Fruit fly (Drosophila melanogaster) whole organism, embryonic: ENCODE measurements around the gene pnt.

Source experiments
- Ada2b ChIP-seq: fragments of 200-800 bp; sonication (Bioruptor generic); IDR thresholded peaks from 2 replicates; pipeline ENCODE4 v1.3.6; 2022; ENCODE audit warnings: missing biosample characterization, missing genetic modification characterization
- Atf6 ChIP-seq: fragments of 200-800 bp; sonication (Bioruptor generic); IDR thresholded peaks from 2 replicates; pipeline ENCODE4 v1.3.6; 2022; ENCODE audit warnings: missing biosample characterization, missing genetic modification characterization
- Bdp1 ChIP-seq: fragments of 200-800 bp; sonication (Bioruptor generic); optimal IDR thresholded peaks from 3 replicates; lab custom pipeline; 2016; ENCODE audit warnings: missing biosample characterization, missing genetic modification characterization
- Bgb ChIP-seq: fragments of 200-800 bp; sonication (Bioruptor generic); IDR thresholded peaks from 2 replicates; pipeline ENCODE4 v1.3.6; 2022; ENCODE audit warnings: missing biosample characterization, missing genetic modification characterization; ENCODE audit not compliant: partially characterized antibody
- CG10209 ChIP-seq: fragments of 200-800 bp; sonication (Bioruptor generic); optimal IDR thresholded peaks from 3 replicates; lab custom pipeline; 2017; ENCODE audit warnings: missing biosample characterization, mild to moderate bottlenecking, missing genetic modification characterization, missing genetic modification reagents
- CG10366 ChIP-seq: fragments of 200-800 bp; sonication (Bioruptor generic); IDR thresholded peaks from 2 replicates; pipeline ENCODE4 v1.3.6; 2022; ENCODE audit warnings: missing biosample characterization, missing genetic modification characterization
- CG10462 ChIP-seq: fragments of 200-800 bp; sonication (Bioruptor generic); optimal IDR thresholded peaks from 2 replicates; lab custom pipeline; 2016; ENCODE audit warnings: missing biosample characterization, missing genetic modification characterization
- CG1233 ChIP-seq: fragments of 200-800 bp; sonication (Bioruptor generic); optimal IDR thresholded peaks from 4 replicates; lab custom pipeline; 2018; ENCODE audit warnings: missing biosample characterization, mild to moderate bottlenecking, missing genetic modification characterization
- CG12769 ChIP-seq: fragments of 200-800 bp; sonication (Bioruptor generic); optimal IDR thresholded peaks from 2 replicates; lab custom pipeline; 2019; ENCODE audit warnings: missing biosample characterization, mild to moderate bottlenecking, missing genetic modification characterization, moderate library complexity
- CG13287 ChIP-seq: fragments of 200-800 bp; sonication (Bioruptor generic); IDR thresholded peaks from 2 replicates; pipeline ENCODE4 v1.3.6; 2022; ENCODE audit warnings: missing biosample characterization, missing genetic modification characterization; ENCODE audit not compliant: partially characterized antibody
- CG13296 ChIP-seq: fragments of 200-800 bp; sonication (Bioruptor generic); optimal IDR thresholded peaks from 3 replicates; lab custom pipeline; 2018; ENCODE audit warnings: missing biosample characterization, mild to moderate bottlenecking, missing genetic modification characterization
- CG2875 ChIP-seq: fragments of 200-800 bp; sonication (Bioruptor generic); optimal IDR thresholded peaks from 2 replicates; lab custom pipeline; 2017; ENCODE audit warnings: missing biosample characterization, mild to moderate bottlenecking, missing genetic modification characterization, missing genetic modification reagents
- CG3847 ChIP-seq: fragments of 200-800 bp; sonication (Bioruptor generic); IDR thresholded peaks from 2 replicates; pipeline ENCODE4 v1.3.6; 2022; ENCODE audit warnings: missing biosample characterization, missing genetic modification characterization
- CG4404 ChIP-seq: fragments of 200-800 bp; sonication (Bioruptor generic); IDR thresholded peaks from 2 replicates; pipeline ENCODE4 v1.3.6; 2022; ENCODE audit warnings: missing biosample characterization, missing genetic modification characterization
- CG7271 ChIP-seq: fragments of 200-800 bp; sonication (Bioruptor generic); optimal IDR thresholded peaks from 2 replicates; lab custom pipeline; 2018; ENCODE audit warnings: missing biosample characterization, mild to moderate bottlenecking, missing genetic modification characterization, moderate library complexity
- CG7928 ChIP-seq: fragments of 200-800 bp; sonication (Bioruptor generic); optimal IDR thresholded peaks from 2 replicates; lab custom pipeline; 2017; ENCODE audit warnings: missing biosample characterization, mild to moderate bottlenecking, missing genetic modification characterization
- CG8478 ChIP-seq: fragments of >200 bp; optimal IDR thresholded peaks from 2 replicates; lab custom pipeline; 2018
- CG8924 ChIP-seq: fragments of 200-800 bp; optimal IDR thresholded peaks from 3 replicates; lab custom pipeline; 2019; ENCODE audit warnings: missing biosample characterization, mild to moderate bottlenecking, missing genetic modification characterization, moderate library complexity
- Camta ChIP-seq: fragments of 200-800 bp; sonication (Bioruptor generic); optimal IDR thresholded peaks from 2 replicates; lab custom pipeline; 2016; ENCODE audit warnings: missing biosample characterization, missing genetic modification characterization
- Deaf1 ChIP-seq: fragments of 200-800 bp; optimal IDR thresholded peaks from 3 replicates; lab custom pipeline; 2019; ENCODE audit warnings: missing biosample characterization, mild to moderate bottlenecking, missing genetic modification characterization, moderate library complexity
- Dip2 ChIP-seq: fragments of 200-800 bp; sonication (Bioruptor generic); IDR thresholded peaks from 2 replicates; pipeline ENCODE4 v1.3.6; 2022; ENCODE audit warnings: missing biosample characterization, missing genetic modification characterization
- E2f2 ChIP-seq: fragments of 200-800 bp; sonication (Bioruptor generic); IDR thresholded peaks from 2 replicates; pipeline ENCODE4 v1.3.6; 2022; ENCODE audit warnings: missing biosample characterization, missing genetic modification characterization
- Eip74EF ChIP-seq, 2 experiments: fragments of 200-800 bp in 1 of 2; fragments of >200 bp in 1 of 2; sonication (Bioruptor generic) in 1 of 2; optimal IDR thresholded peaks; 2 replicates each; lab custom pipeline; 2017 to 2019; ENCODE audit warnings: missing biosample characterization in 2 of 2, missing genetic modification characterization in 2 of 2, mild to moderate bottlenecking in 1 of 2, moderate library complexity in 1 of 2
- MTF-1 ChIP-seq: fragments of 200-800 bp; sonication (Bioruptor generic); optimal IDR thresholded peaks from 2 replicates; lab custom pipeline; 2018; ENCODE audit warnings: missing biosample characterization, mild to moderate bottlenecking, missing genetic modification characterization, borderline replicate concordance
- Mrtf ChIP-seq: fragments of 200-800 bp; sonication (Bioruptor generic); IDR thresholded peaks from 3 replicates; pipeline ENCODE4 v1.3.6; 2022; ENCODE audit warnings: missing biosample characterization, missing genetic modification characterization
- Opbp ChIP-seq: fragments of 200-800 bp; sonication (Bioruptor generic); IDR thresholded peaks from 3 replicates; pipeline ENCODE4 v1.3.6; 2022; ENCODE audit warnings: missing biosample characterization, missing genetic modification characterization; ENCODE audit not compliant: partially characterized antibody
- Pdp1 ChIP-seq, 2 experiments: fragments of 200-800 bp; sonication (Bioruptor generic); optimal IDR thresholded peaks; 3 replicates each; lab custom pipeline; 2016; ENCODE audit warnings: missing biosample characterization in 2 of 2, missing genetic modification characterization in 2 of 2, mild to moderate bottlenecking in 1 of 2, moderate library complexity in 1 of 2
- Scr ChIP-seq: fragments of 200-800 bp; sonication (Bioruptor generic); IDR thresholded peaks from 2 replicates; pipeline ENCODE4 v1.3.6; 2022; ENCODE audit warnings: missing biosample characterization, missing genetic modification characterization; ENCODE audit not compliant: partially characterized antibody
- Sox102F ChIP-seq: fragments of 200-800 bp; sonication (Bioruptor generic); optimal IDR thresholded peaks from 2 replicates; lab custom pipeline; 2018; ENCODE audit warnings: missing biosample characterization, mild to moderate bottlenecking, missing genetic modification characterization, moderate library complexity
- ab ChIP-seq: fragments of 200-800 bp; sonication (Bioruptor generic); optimal IDR thresholded peaks from 2 replicates; lab custom pipeline; 2016; ENCODE audit warnings: missing biosample characterization, missing genetic modification characterization
- ase ChIP-seq: fragments of 200-800 bp; sonication (Bioruptor generic); IDR thresholded peaks from 3 replicates; pipeline ENCODE4 v1.3.6; 2022; ENCODE audit warnings: missing biosample characterization, missing genetic modification characterization
- bbx ChIP-seq: fragments of 200-800 bp; sonication (Bioruptor generic); IDR thresholded peaks from 2 replicates; pipeline ENCODE4 v1.3.6; 2022; ENCODE audit warnings: missing biosample characterization, missing genetic modification characterization; ENCODE audit not compliant: partially characterized antibody
- cwo ChIP-seq: fragments of 200-800 bp; sonication (Bioruptor generic); optimal IDR thresholded peaks from 3 replicates; lab custom pipeline; 2017; ENCODE audit warnings: missing biosample characterization, missing genetic modification characterization, mild to moderate bottlenecking, moderate library complexity, missing genetic modification reagents
- fru ChIP-seq: fragments of >200 bp; optimal IDR thresholded peaks from 2 replicates; lab custom pipeline; 2017
- gcm ChIP-seq: fragments of 200-800 bp; sonication (Bioruptor generic); optimal IDR thresholded peaks from 2 replicates; lab custom pipeline; 2019; ENCODE audit warnings: missing biosample characterization, mild to moderate bottlenecking, missing genetic modification characterization, moderate library complexity
- grn ChIP-seq: fragments of 200-800 bp; sonication (Bioruptor generic); optimal IDR thresholded peaks from 3 replicates; lab custom pipeline; 2017; ENCODE audit warnings: missing biosample characterization, missing genetic modification characterization
- org-1 ChIP-seq: fragments of 200-800 bp; sonication (Bioruptor generic); optimal IDR thresholded peaks from 2 replicates; lab custom pipeline; 2017; ENCODE audit warnings: missing biosample characterization, missing genetic modification characterization
- pb ChIP-seq: fragments of 200-800 bp; sonication (Bioruptor generic); optimal IDR thresholded peaks from 3 replicates; lab custom pipeline; 2016; ENCODE audit warnings: missing biosample characterization, missing genetic modification characterization
- peb ChIP-seq: fragments of 200-800 bp; sonication (Bioruptor generic); IDR thresholded peaks from 2 replicates; pipeline ENCODE4 v1.3.6; 2022; ENCODE audit warnings: missing biosample characterization, missing genetic modification characterization
- prd ChIP-seq, 3 experiments: fragments of >200 bp in 2 of 3; fragments of 200-800 bp in 1 of 3; sonication (Bioruptor generic) in 1 of 3; optimal IDR thresholded peaks in 2 of 3; IDR thresholded peaks in 1 of 3; 2 replicates in 2 of 3; 3 replicates in 1 of 3; pipeline versions ENCODE4 v1.3.6 to Lab custom; 2017 to 2022; ENCODE audit warnings: missing biosample characterization in 1 of 3, missing genetic modification characterization in 1 of 3
- rib ChIP-seq: fragments of 200-800 bp; sonication (Bioruptor generic); IDR thresholded peaks from 2 replicates; pipeline ENCODE4 v1.3.6; 2022; ENCODE audit warnings: missing biosample characterization, missing genetic modification characterization
- sima ChIP-seq: fragments of 200-800 bp; sonication (Bioruptor generic); optimal IDR thresholded peaks from 2 replicates; lab custom pipeline; 2016; ENCODE audit warnings: missing biosample characterization, missing genetic modification characterization
- sr ChIP-seq: fragments of 200-800 bp; sonication (Bioruptor generic); IDR thresholded peaks from 3 replicates; pipeline ENCODE4 v1.3.6; 2022; ENCODE audit warnings: missing biosample characterization, missing genetic modification characterization
- sug ChIP-seq: fragments of 200-800 bp; optimal IDR thresholded peaks from 2 replicates; lab custom pipeline; 2019; ENCODE audit warnings: missing biosample characterization, mild to moderate bottlenecking, missing genetic modification characterization, moderate library complexity
- tgo ChIP-seq: fragments of 200-800 bp; sonication (Bioruptor generic); IDR thresholded peaks from 3 replicates; pipeline ENCODE4 v1.3.6; 2022; ENCODE audit warnings: missing biosample characterization, missing genetic modification characterization
- toy ChIP-seq: fragments of 200-800 bp; sonication (Bioruptor generic); IDR thresholded peaks from 2 replicates; pipeline ENCODE4 v1.3.6; 2022; ENCODE audit warnings: missing biosample characterization, missing genetic modification characterization
- ttk ChIP-seq: fragments of 200-800 bp; sonication (Bioruptor generic); IDR thresholded peaks from 2 replicates; pipeline ENCODE4 v2.1.2; 2022; ENCODE audit warnings: missing biosample characterization, missing genetic modification characterization
- tx ChIP-seq: fragments of 200-800 bp; sonication (Bioruptor generic); optimal IDR thresholded peaks from 2 replicates; lab custom pipeline; 2016; ENCODE audit warnings: missing biosample characterization, missing genetic modification characterization
- vvl ChIP-seq: fragments of 200-800 bp; sonication (Bioruptor generic); IDR thresholded peaks from 2 replicates; pipeline ENCODE4 v1.3.6; 2022; ENCODE audit warnings: missing biosample characterization, missing genetic modification characterization
- zen ChIP-seq: fragments of 200-800 bp; sonication (Bioruptor generic); optimal IDR thresholded peaks from 3 replicates; lab custom pipeline; 2018; ENCODE audit warnings: missing biosample characterization, mild to moderate bottlenecking, missing genetic modification characterization, moderate library complexity
- zen2 ChIP-seq: fragments of 200-800 bp; sonication (Bioruptor generic); IDR thresholded peaks from 3 replicates; pipeline ENCODE4 v1.3.6; 2022; ENCODE audit warnings: missing biosample characterization, missing genetic modification characterization; ENCODE audit not compliant: partially characterized antibody

The pnt gene

dm6 chr3R:23334866-23335265 lies 11.1 kb downstream of the pnt start (continued):
- TF ChIP-seq org-1 (GFP tag; lab: Kevin White, UChicago) (no peak), vvl (peak; percentile 49), gcm (GFP tag; lab: Kevin White, UChicago) (no peak), Opbp (no peak), sima (GFP tag; lab: Kevin White, UChicago) (no peak), Bdp1 (no peak), Eip74EF (GFP tag; optimal IDR thresholded peaks at IDR 0.05; lab: Kevin White, UChicago) (no peak), Pdp1 (GFP tag; optimal IDR thresholded peaks at IDR 0.05; lab: Kevin White, UChicago) (peak; percentile 18 to 43), Scr (GFP tag; lab: Robert Waterston, UW) (no peak), CG10209 (GFP tag; lab: Kevin White, UChicago) (peak; percentile 12), CG2875 (GFP tag; lab: Kevin White, UChicago) (no peak), MTF-1 (GFP tag; lab: Kevin White, UChicago) (no peak), toy (no peak), ase (no peak), CG7271 (no peak), Deaf1 (tag; lab: Kevin White, UChicago) (peak; percentile 1), Bgb (no peak), tgo (peak; percentile 41; the same call in 2 of the 3 replicates), fru (lab: Kevin White, UChicago) (no peak), Atf6 (GFP tag; lab: Robert Waterston, UW) (peak; percentile 71; the same call in 1 of the 2 replicates), CG4404 (GFP tag; lab: Robert Waterston, UW) (no peak; the same call in 1 of the 2 replicates), pb (no peak), Mrtf (GFP tag; lab: Robert Waterston, UW) (no peak), Camta (GFP tag; lab: Kevin White, UChicago) (no peak), bbx (no peak), CG10366 (GFP tag; lab: Robert Waterston, UW) (peak; percentile 16; the same call in 1 of the 2 replicates), sug (tag; lab: Kevin White, UChicago) (peak; percentile 5), CG8924 (tag; lab: Kevin White, UChicago) (peak; percentile 8), CG13287 (no peak), E2f2 (GFP tag; lab: Robert Waterston, UW) (no peak), Ada2b (GFP tag; lab: Robert Waterston, UW) (peak; percentile 51), sr (GFP tag; lab: Robert Waterston, UW) (no peak), rib (no peak), CG12769 (tag; lab: Kevin White, UChicago) (no peak), peb (GFP tag; lab: Robert Waterston, UW) (no peak), CG8478 (lab: Kevin White, UChicago) (no peak), CG1233 (GFP tag; lab: Kevin White, UChicago) (peak; percentile 39), cwo (GFP tag; lab: Kevin White, UChicago) (peak; percentile 31), CG10462 (GFP tag; lab: Kevin White, UChicago) (no peak), ttk (GFP tag; lab: Robert Waterston, UW) (0 out of 2 replicates have a peak, but pooled peaks have one; percentile 20), grn (no peak), Dip2 (GFP tag; lab: Robert Waterston, UW) (no peak), Sox102F (peak; percentile 37), CG3847 (GFP tag; lab: Robert Waterston, UW) (peak; percentile 54), ab (no peak), zen2 (GFP tag; lab: Robert Waterston, UW) (no peak), tx (GFP tag; lab: Kevin White, UChicago) (no peak), zen (tag; lab: Kevin White, UChicago) (no peak), CG13296 (GFP tag; lab: Kevin White, UChicago) (peak; percentile 23), prd (optimal IDR thresholded peaks at IDR 0.05; lab: Kevin White, UChicago) (no peak), prd (GFP tag; IDR thresholded peaks at IDR 0.05; lab: Robert Waterston, UW) (peak; percentile 55; the same call in 2 of the 3 replicates), CG7928 (GFP tag; lab: Kevin White, UChicago) (no peak)
